Fruit fly (Drosophila melanogaster): ENCODE data around the gene CG6118.

The CG6118 gene

dm6 chr3R:15447791-15448190 is 13.3 kb upstream of the CG6118 start:
- no peak for TF ChIP-seq noc (tag; optimal IDR thresholded peaks at IDR 0.05)

dm6 chr3R:15446149-15446548 is 11.6 kb upstream of the CG6118 start:
- no peak for TF ChIP-seq noc (tag; optimal IDR thresholded peaks at IDR 0.05)

DNA sequence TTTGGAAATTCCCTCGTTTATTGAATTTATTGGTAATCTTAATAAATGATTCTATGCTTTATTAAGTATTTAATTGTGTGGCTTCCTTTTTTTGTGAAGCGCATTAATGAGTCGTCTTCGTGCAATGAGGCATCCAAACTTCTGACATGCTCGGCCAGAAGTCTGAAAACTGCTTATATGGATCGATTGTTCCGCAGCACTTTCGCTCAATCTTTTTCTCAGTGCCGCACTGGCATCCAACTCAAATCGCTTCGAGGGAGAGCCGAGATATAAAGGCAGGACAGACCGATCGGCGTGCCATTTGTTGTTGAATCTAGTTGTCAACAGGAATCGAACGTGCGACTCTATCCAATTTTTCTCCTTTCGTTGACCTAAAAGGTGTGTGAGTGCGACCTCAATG is 5.1 kb upstream of the CG6118 start, which contains the start of gene Act88F:
Gene Act88F (plus strand): TSS at position 301 of the 400 bp plus-strand sequence.
- no peak for TF ChIP-seq noc (tag; optimal IDR thresholded peaks at IDR 0.05)

DNA sequence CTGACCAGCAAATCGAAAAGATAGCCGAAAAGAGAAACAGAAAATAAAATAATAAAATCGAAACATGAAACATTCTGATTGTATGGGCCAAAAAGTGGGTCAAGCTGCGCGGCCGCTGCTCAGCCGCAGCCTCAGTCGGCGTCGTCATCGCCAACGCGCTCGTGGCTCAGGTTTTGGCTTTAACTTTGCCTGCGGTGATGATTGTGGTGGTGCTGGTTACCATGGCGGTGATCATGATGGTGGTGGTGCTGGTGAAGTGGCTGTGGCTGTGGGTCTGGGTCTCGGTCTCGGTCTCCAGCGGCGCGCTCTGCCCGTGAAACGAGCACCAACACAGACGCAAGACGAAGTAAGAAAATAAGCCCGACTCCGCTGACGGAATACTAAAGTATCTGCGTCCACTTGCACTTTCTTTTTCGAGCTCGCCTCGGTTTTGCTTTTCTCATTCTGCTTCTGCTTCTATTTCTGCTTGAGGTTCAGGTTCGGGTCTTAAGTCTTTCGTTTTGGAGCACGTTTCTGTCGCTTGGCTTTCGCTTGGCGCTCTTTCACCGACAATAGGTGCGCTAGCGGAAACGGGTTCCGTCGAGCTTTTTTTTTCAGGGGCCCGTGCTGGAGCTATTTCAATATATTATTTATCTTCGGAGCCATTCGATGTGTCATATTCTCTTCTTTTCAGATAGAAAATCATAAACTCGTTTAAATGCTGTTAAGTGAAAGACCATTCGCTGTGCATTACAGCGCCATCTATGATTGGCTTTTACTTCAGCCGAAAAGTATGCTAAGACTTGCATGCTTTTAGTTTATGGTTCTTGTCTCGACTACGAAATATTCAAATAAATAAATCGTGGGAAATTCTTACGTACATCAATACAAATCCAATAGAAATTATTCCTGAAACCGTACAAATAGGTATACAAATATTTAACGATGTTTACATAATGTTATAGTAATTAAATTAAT is 3.2 kb upstream of the CG6118 start:
- no peak for TF ChIP-seq noc (tag; optimal IDR thresholded peaks at IDR 0.05)

dm6 chr3R:15436799-15437198 is 2.3 kb upstream of the CG6118 start:
- TF ChIP-seq noc (tag; optimal IDR thresholded peaks at IDR 0.05), result no peak

DNA sequence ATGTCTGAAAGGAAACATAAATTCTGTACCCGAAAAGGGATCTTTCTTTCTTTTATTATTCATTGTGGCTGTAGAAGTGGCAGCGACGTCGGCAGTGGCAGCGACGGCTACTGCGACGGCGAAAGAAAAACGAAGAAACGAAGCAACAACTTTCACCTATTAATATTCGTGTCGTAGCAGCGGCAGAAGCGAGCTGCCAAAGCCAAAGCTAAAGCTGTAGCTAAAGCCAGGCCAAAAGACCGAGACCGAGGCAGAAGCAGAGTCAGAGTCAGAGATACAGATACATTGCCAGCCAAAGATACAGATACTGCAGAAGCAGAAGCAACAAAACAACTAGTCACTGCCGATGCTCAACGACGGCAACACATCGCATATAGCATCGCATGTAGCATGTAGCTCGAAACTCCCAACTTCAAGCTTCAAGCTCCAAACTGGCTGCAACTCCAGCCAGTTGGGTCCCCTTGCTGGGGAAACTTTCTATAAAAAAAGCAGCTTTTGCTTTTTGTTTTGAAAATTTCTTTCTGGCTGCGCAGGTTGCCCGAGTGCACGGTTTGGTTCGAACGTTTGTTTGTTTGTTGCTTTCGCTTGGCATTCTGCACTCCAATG is 1.1 kb downstream of the CG6118 start:
- TF ChIP-seq noc (tag; optimal IDR thresholded peaks at IDR 0.05), result no peak

- TF ChIP-seq noc (tag; optimal IDR thresholded peaks at IDR 0.05), result no peak
Observed at dm6 chr3R:15431142-15431541, 3.4 kb downstream of the CG6118 start.

DNA sequence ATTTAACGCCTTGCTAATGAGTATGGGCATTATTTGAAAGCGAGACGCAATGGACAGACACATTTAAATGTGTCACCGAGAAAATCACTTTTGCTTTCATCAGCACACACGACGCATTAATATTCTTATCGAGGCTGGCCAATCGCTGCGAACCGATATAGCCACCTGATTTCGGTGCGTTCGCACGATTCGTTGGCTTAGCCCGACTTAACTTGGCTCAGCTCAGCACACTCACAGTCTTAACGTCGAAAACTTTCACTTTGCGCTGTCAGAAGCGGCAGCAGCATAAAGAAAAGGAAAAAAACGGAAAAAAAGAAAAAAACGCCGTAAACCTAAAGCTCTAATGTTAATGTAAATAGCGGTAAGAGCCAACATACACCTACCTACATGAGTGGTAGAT is 4.2 kb downstream of the CG6118 start:
- no peak for TF ChIP-seq noc (tag; optimal IDR thresholded peaks at IDR 0.05)

DNA sequence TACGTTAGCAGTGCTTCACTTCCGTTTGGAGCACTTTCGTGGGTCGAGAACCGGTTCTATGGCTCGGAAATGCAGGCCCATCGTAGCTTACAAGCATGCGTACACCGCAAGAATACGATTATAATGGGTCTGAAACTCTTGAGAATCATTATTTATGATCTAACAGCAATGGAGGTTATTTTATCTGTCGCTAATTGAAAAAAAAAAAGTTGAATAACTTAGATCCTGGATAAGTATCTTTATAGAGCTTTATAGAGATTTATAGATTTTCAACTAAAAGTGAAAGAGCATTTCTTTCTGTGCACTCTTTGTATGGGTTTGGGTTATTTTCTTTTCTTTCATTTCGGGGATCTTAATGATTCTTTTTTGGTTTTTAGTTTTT is 6.7 kb downstream of the CG6118 start:
- no peak for TF ChIP-seq noc (tag; optimal IDR thresholded peaks at IDR 0.05)

DNA sequence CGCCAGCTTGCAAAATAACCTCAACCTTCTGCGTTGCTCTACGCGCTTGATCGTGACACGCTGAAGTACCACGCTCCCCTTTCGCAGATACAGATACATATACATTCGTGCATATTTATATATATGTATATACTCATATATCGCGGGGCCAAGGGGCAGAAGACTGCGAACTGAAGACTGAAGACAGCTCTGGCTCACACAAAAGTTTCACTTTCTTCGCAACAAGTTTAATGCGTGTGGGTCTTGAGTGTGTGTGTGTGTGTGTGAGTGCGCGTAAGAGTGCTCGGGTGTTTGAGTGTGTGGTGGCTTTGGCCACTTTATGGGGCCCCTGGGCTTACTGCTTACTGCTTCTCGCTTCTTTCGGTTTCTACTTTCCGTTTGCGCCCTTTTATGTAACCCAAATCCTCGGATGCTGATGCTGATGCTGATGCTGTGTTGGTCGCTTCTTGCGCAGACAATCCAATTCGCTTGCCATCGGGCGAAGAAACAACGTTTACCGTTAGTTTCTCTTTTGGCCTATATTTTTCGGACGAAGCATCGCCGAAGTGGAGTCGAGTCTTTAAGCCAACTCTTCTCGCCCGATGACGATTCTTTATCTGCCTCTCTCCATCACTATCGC is 7.2 kb downstream of the CG6118 start:
- no peak for TF ChIP-seq noc (tag; optimal IDR thresholded peaks at IDR 0.05)

dm6 chr3R:15425638-15426487 is 8.7 kb downstream of the CG6118 start:
- TF ChIP-seq noc (tag; optimal IDR thresholded peaks at IDR 0.05), result no peak

- no peak for TF ChIP-seq noc (tag; optimal IDR thresholded peaks at IDR 0.05)
Observed at dm6 chr3R:15424187-15424586, 10.4 kb downstream of the CG6118 start.

DNA sequence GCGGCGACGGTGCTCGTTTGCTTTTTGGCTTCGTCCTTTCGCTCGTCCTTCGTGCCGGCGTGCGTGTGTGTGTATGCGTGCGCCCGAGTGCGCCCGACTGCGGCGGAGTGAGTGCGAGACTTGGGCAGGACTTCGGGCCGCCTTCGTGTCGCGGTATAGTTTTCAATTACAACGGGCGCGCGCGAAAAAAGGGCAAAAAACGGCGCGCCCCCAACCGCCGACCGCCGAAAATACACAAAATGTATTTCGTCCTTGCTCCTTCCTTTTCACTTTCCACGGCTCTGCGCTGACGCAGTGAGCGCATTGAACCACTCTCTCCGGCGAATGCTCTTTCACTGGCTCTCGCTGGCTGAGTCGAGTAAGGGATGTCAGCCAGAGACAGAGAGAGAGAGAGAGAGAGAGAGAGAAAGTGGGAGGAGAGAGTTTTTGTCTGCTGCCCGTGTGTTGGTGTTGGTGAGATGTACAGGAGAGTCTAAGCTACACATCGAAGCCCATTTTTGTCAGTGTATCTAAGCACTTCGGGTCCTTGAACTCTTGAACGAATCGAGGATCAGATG is 14.1 kb downstream of the CG6118 start:
- TF ChIP-seq noc (tag; optimal IDR thresholded peaks at IDR 0.05), result no peak

dm6 chr3R:15418824-15419530 is 15.6 kb downstream of the CG6118 start:
- no peak for TF ChIP-seq noc (tag; optimal IDR thresholded peaks at IDR 0.05)
